Fruit fly (Drosophila melanogaster) whole organism, embryonic: ENCODE data around the gene TwdlC.

ENCODE experiments used
- B-H2 ChIP-seq: fragments of 200-800 bp; sonication (Bioruptor generic); optimal IDR thresholded peaks from 2 replicates; lab custom pipeline; 2018; ENCODE audit warnings: missing biosample characterization, mild to moderate bottlenecking, missing genetic modification characterization
- CG1024 ChIP-seq: fragments of 200-800 bp; sonication (Bioruptor generic); IDR thresholded peaks from 2 replicates; pipeline ENCODE4 v1.3.6; 2022; ENCODE audit warnings: missing biosample characterization, missing genetic modification characterization
- CG10267 ChIP-seq: fragments of 200-800 bp; sonication (Bioruptor generic); optimal IDR thresholded peaks from 2 replicates; lab custom pipeline; 2018; ENCODE audit warnings: missing biosample characterization, mild to moderate bottlenecking, missing genetic modification characterization, moderate library complexity
- CG10366 ChIP-seq: fragments of 200-800 bp; sonication (Bioruptor generic); IDR thresholded peaks from 2 replicates; pipeline ENCODE4 v1.3.6; 2022; ENCODE audit warnings: missing biosample characterization, missing genetic modification characterization
- CG11247 ChIP-seq: fragments of 200-800 bp; sonication (Bioruptor generic); IDR thresholded peaks from 2 replicates; pipeline ENCODE4 v1.3.6; 2022; ENCODE audit warnings: missing biosample characterization, missing genetic modification characterization
- CG15011 ChIP-seq: fragments of 200-800 bp; sonication (Bioruptor generic); optimal IDR thresholded peaks from 3 replicates; lab custom pipeline; 2018; ENCODE audit warnings: missing biosample characterization, mild to moderate bottlenecking, missing genetic modification characterization
- CG1603 ChIP-seq: fragments of 200-800 bp; sonication (Bioruptor generic); optimal IDR thresholded peaks from 2 replicates; lab custom pipeline; 2019; ENCODE audit warnings: missing biosample characterization, mild to moderate bottlenecking, missing genetic modification characterization, moderate library complexity
- CG1647 ChIP-seq: fragments of 200-800 bp; sonication (Bioruptor generic); optimal IDR thresholded peaks from 3 replicates; lab custom pipeline; 2016; ENCODE audit warnings: missing biosample characterization, missing genetic modification characterization
- CG18476 ChIP-seq: fragments of 200-800 bp; sonication (Bioruptor generic); optimal IDR thresholded peaks from 2 replicates; lab custom pipeline; 2016; ENCODE audit warnings: missing biosample characterization, mild to moderate bottlenecking, missing genetic modification characterization
- CG2199 ChIP-seq: fragments of 200-800 bp; sonication (Bioruptor generic); IDR thresholded peaks from 3 replicates; pipeline ENCODE4 v1.3.6; 2022; ENCODE audit warnings: missing biosample characterization, missing genetic modification characterization
- CG6683 ChIP-seq: fragments of 200-800 bp; sonication (Bioruptor generic); optimal IDR thresholded peaks from 2 replicates; lab custom pipeline; 2017; ENCODE audit warnings: missing biosample characterization, mild to moderate bottlenecking, missing genetic modification characterization, missing genetic modification reagents
- CG7928 ChIP-seq: fragments of 200-800 bp; sonication (Bioruptor generic); optimal IDR thresholded peaks from 2 replicates; lab custom pipeline; 2017; ENCODE audit warnings: missing biosample characterization, mild to moderate bottlenecking, missing genetic modification characterization
- CG8290 ChIP-seq, 3 experiments: fragments of 200-800 bp; sonication (Bioruptor generic); optimal IDR thresholded peaks; 2 replicates each; lab custom pipeline; 2016 to 2019; ENCODE audit warnings: missing biosample characterization in 3 of 3, missing genetic modification characterization in 3 of 3, mild to moderate bottlenecking in 2 of 3, moderate library complexity in 1 of 3
- CG8388 ChIP-seq: fragments of 200-800 bp; sonication (Bioruptor generic); optimal IDR thresholded peaks from 2 replicates; lab custom pipeline; 2019; ENCODE audit warnings: missing biosample characterization, mild to moderate bottlenecking, missing genetic modification characterization, moderate library complexity
- CG8944 ChIP-seq: fragments of 200-800 bp; sonication (Bioruptor generic); optimal IDR thresholded peaks from 3 replicates; lab custom pipeline; 2016; ENCODE audit warnings: missing biosample characterization, missing genetic modification characterization
- CG9609 ChIP-seq: fragments of 200-800 bp; sonication (Bioruptor generic); optimal IDR thresholded peaks from 3 replicates; lab custom pipeline; 2016; ENCODE audit warnings: missing biosample characterization, missing genetic modification characterization
- CG9797 ChIP-seq: fragments of 200-800 bp; sonication (Bioruptor generic); optimal IDR thresholded peaks from 3 replicates; lab custom pipeline; 2018; ENCODE audit warnings: missing biosample characterization, mild to moderate bottlenecking, missing genetic modification characterization
- Deaf1 ChIP-seq: fragments of 200-800 bp; optimal IDR thresholded peaks from 3 replicates; lab custom pipeline; 2019; ENCODE audit warnings: missing biosample characterization, mild to moderate bottlenecking, missing genetic modification characterization, moderate library complexity
- Doc2 ChIP-seq: fragments of 200-800 bp; sonication (Bioruptor generic); IDR thresholded peaks from 2 replicates; pipeline ENCODE4 v1.3.6; 2022; ENCODE audit warnings: missing biosample characterization, missing genetic modification characterization
- Fer1 ChIP-seq: fragments of 200-800 bp; sonication (Bioruptor generic); optimal IDR thresholded peaks from 2 replicates; lab custom pipeline; 2017; ENCODE audit warnings: missing biosample characterization, mild to moderate bottlenecking, missing genetic modification characterization
- Fer2 ChIP-seq: fragments of 200-800 bp; sonication (Bioruptor generic); optimal IDR thresholded peaks from 2 replicates; lab custom pipeline; 2018; ENCODE audit warnings: missing biosample characterization, mild to moderate bottlenecking, missing genetic modification characterization, moderate library complexity
- H15 ChIP-seq: fragments of 200-800 bp; sonication (Bioruptor generic); IDR thresholded peaks from 3 replicates; pipeline ENCODE4 v1.3.6; 2022; ENCODE audit warnings: missing biosample characterization, missing genetic modification characterization
- Hsf ChIP-seq: fragments of 200-800 bp; sonication (Bioruptor generic); optimal IDR thresholded peaks from 3 replicates; lab custom pipeline; 2016; ENCODE audit warnings: missing biosample characterization, missing genetic modification characterization
- Mes4 ChIP-seq: fragments of 200-800 bp; sonication (Bioruptor generic); optimal IDR thresholded peaks from 2 replicates; lab custom pipeline; 2016; ENCODE audit warnings: missing biosample characterization, missing genetic modification characterization
- Myb ChIP-seq: fragments of 200-800 bp; sonication (Bioruptor generic); optimal IDR thresholded peaks from 2 replicates; lab custom pipeline; 2016; ENCODE audit warnings: missing biosample characterization, missing genetic modification characterization
- NfI ChIP-seq: fragments of 200-800 bp; sonication (Bioruptor generic); optimal IDR thresholded peaks from 3 replicates; lab custom pipeline; 2018; ENCODE audit warnings: missing biosample characterization, mild to moderate bottlenecking, missing genetic modification characterization, moderate library complexity
- Sry-δ ChIP-seq: fragments of 200-800 bp; sonication (Bioruptor generic); optimal IDR thresholded peaks from 2 replicates; lab custom pipeline; 2016; ENCODE audit warnings: missing biosample characterization, missing genetic modification characterization
- Trl ChIP-seq, 3 experiments: fragments of >200 bp in 2 of 3; fragments of 200-800 bp in 1 of 3; sonication (Bioruptor generic) in 1 of 3; optimal IDR thresholded peaks; 2 replicates in 1 of 3; 3 replicates in 2 of 3; lab custom pipeline; 2016 to 2017; ENCODE audit warnings: missing biosample characterization in 1 of 3, missing genetic modification characterization in 1 of 3
- Usf ChIP-seq: fragments of 200-800 bp; sonication (Bioruptor generic); optimal IDR thresholded peaks from 2 replicates; lab custom pipeline; 2017; ENCODE audit warnings: missing genotype, missing biosample characterization, missing genetic modification characterization
- Xbp1 ChIP-seq: fragments of 200-800 bp; sonication (Bioruptor generic); optimal IDR thresholded peaks from 3 replicates; lab custom pipeline; 2016; ENCODE audit warnings: missing biosample characterization, mild to moderate bottlenecking, missing genetic modification characterization
- ac ChIP-seq: fragments of 200-800 bp; sonication (Bioruptor generic); optimal IDR thresholded peaks from 3 replicates; lab custom pipeline; 2017; ENCODE audit warnings: missing biosample characterization, mild to moderate bottlenecking, missing genetic modification characterization
- ase ChIP-seq: fragments of 200-800 bp; sonication (Bioruptor generic); IDR thresholded peaks from 3 replicates; pipeline ENCODE4 v1.3.6; 2022; ENCODE audit warnings: missing biosample characterization, missing genetic modification characterization
- chm ChIP-seq: fragments of 200-800 bp; sonication (Bioruptor generic); IDR thresholded peaks from 2 replicates; pipeline ENCODE4 v1.3.6; 2022; ENCODE audit warnings: missing biosample characterization, missing genetic modification characterization
- dimm ChIP-seq: fragments of 200-800 bp; sonication (Bioruptor generic); IDR thresholded peaks from 2 replicates; pipeline ENCODE4 v1.3.6; 2022; ENCODE audit warnings: missing biosample characterization, missing genetic modification characterization
- dmrt99B ChIP-seq: fragments of 200-800 bp; sonication (Bioruptor generic); optimal IDR thresholded peaks from 2 replicates; lab custom pipeline; 2018; ENCODE audit warnings: missing biosample characterization, mild to moderate bottlenecking, missing genetic modification characterization, moderate library complexity
- dpn ChIP-seq, 2 experiments: fragments of 200-800 bp; sonication (Bioruptor generic); optimal IDR thresholded peaks; 3 replicates each; lab custom pipeline; 2016; ENCODE audit warnings: missing biosample characterization in 2 of 2, missing genetic modification characterization in 2 of 2
- emc ChIP-seq: fragments of 200-800 bp; sonication (Bioruptor generic); optimal IDR thresholded peaks from 2 replicates; lab custom pipeline; 2016; ENCODE audit warnings: missing biosample characterization, missing genetic modification characterization
- fd96Cb ChIP-seq: fragments of 200-800 bp; sonication (Bioruptor generic); optimal IDR thresholded peaks from 2 replicates; lab custom pipeline; 2018; ENCODE audit warnings: missing biosample characterization, mild to moderate bottlenecking, missing genetic modification characterization, moderate library complexity
- gcm ChIP-seq: fragments of 200-800 bp; sonication (Bioruptor generic); optimal IDR thresholded peaks from 2 replicates; lab custom pipeline; 2019; ENCODE audit warnings: missing biosample characterization, mild to moderate bottlenecking, missing genetic modification characterization, moderate library complexity
- gem ChIP-seq: fragments of 200-800 bp; sonication (Bioruptor generic); optimal IDR thresholded peaks from 2 replicates; lab custom pipeline; 2019; ENCODE audit warnings: missing biosample characterization, mild to moderate bottlenecking, missing genetic modification characterization, moderate library complexity
- gsb-n ChIP-seq: fragments of 200-800 bp; sonication (Bioruptor generic); optimal IDR thresholded peaks from 3 replicates; lab custom pipeline; 2018; ENCODE audit warnings: missing biosample characterization, mild to moderate bottlenecking, missing genetic modification characterization
- klu ChIP-seq: fragments of 200-800 bp; sonication (Bioruptor generic); IDR thresholded peaks from 2 replicates; pipeline ENCODE4 v1.3.6; 2022; ENCODE audit warnings: missing biosample characterization, missing genetic modification characterization
- lov ChIP-seq, 2 experiments: fragments of 200-800 bp in 1 of 2; fragments of >200 bp in 1 of 2; sonication (Bioruptor generic) in 1 of 2; IDR thresholded peaks in 1 of 2; optimal IDR thresholded peaks in 1 of 2; 2 replicates in 1 of 2; 3 replicates in 1 of 2; pipeline versions ENCODE4 v1.3.6 to Lab custom; 2017 to 2022; ENCODE audit warnings: missing biosample characterization in 1 of 2, missing genetic modification characterization in 1 of 2
- nerfin-1 ChIP-seq: fragments of 200-800 bp; sonication (Bioruptor generic); optimal IDR thresholded peaks from 3 replicates; lab custom pipeline; 2019; ENCODE audit warnings: missing biosample characterization, mild to moderate bottlenecking, missing genetic modification characterization, moderate library complexity
- oc ChIP-seq: fragments of 200-800 bp; sonication (Bioruptor generic); optimal IDR thresholded peaks from 2 replicates; lab custom pipeline; 2018; ENCODE audit warnings: missing biosample characterization, mild to moderate bottlenecking, missing genetic modification characterization, moderate library complexity
- pros ChIP-seq: fragments of 200-800 bp; sonication (Bioruptor generic); optimal IDR thresholded peaks from 3 replicates; lab custom pipeline; 2019; ENCODE audit warnings: missing biosample characterization, mild to moderate bottlenecking, missing genetic modification characterization, moderate library complexity
- sima ChIP-seq: fragments of 200-800 bp; sonication (Bioruptor generic); optimal IDR thresholded peaks from 2 replicates; lab custom pipeline; 2016; ENCODE audit warnings: missing biosample characterization, missing genetic modification characterization
- tap ChIP-seq: fragments of 200-800 bp; optimal IDR thresholded peaks from 3 replicates; lab custom pipeline; 2019; ENCODE audit warnings: missing biosample characterization, mild to moderate bottlenecking, missing genetic modification characterization, moderate library complexity
- usp ChIP-seq: fragments of >200 bp; optimal IDR thresholded peaks from 2 replicates; lab custom pipeline; 2017; ENCODE audit warnings: missing biosample characterization, missing genetic modification characterization
- wor ChIP-seq: fragments of 200-800 bp; sonication (Bioruptor generic); IDR thresholded peaks from 2 replicates; pipeline ENCODE4 v1.3.6; 2022; ENCODE audit warnings: missing biosample characterization, missing genetic modification characterization

TwdlC gene

dm6 chr3R:26963747-26964174 lies 30.9 kb upstream of the TwdlC start (continued):
- TF ChIP-seq tap (tag; lab: Kevin White, UChicago): peak; percentile 78
- TF ChIP-seq dmrt99B (tag; lab: Kevin White, UChicago): peak; percentile 76
- no peak for TF ChIP-seq CG1024 (GFP tag; lab: Robert Waterston, UW)
- no peak for TF ChIP-seq gsb-n (tag; lab: Kevin White, UChicago)
- no peak for TF ChIP-seq dimm (GFP tag; lab: Robert Waterston, UW)
- no peak for TF ChIP-seq Trl (optimal IDR thresholded peaks at IDR 0.05; lab: Kevin White, UChicago)
- peak; percentile 16 for TF ChIP-seq Trl (GFP tag; optimal IDR thresholded peaks at IDR 0.05; lab: Kevin White, UChicago)
- no peak for TF ChIP-seq wor (GFP tag; lab: Robert Waterston, UW)
- peak; percentile 29 for TF ChIP-seq Sry-δ (GFP tag; lab: Kevin White, UChicago)
- peak; percentile 81 for TF ChIP-seq Fer1 (GFP tag; lab: Kevin White, UChicago)
- TF ChIP-seq Hsf (GFP tag; lab: Kevin White, UChicago): peak; percentile 21
- TF ChIP-seq CG9609: peak; percentile 11
- peak; percentile 29 to 63 for TF ChIP-seq dpn (GFP tag; optimal IDR thresholded peaks at IDR 0.05; lab: Kevin White, UChicago)
- TF ChIP-seq CG7928 (GFP tag; lab: Kevin White, UChicago): no peak
- peak; percentile 46 for TF ChIP-seq gcm
- TF ChIP-seq CG15011: peak; percentile 76
- no peak for TF ChIP-seq pros (GFP tag; lab: Kevin White, UChicago)
- TF ChIP-seq CG2199 (GFP tag; lab: Robert Waterston, UW): no peak
- TF ChIP-seq CG10366: peak; percentile 33; the same call in 1 of the 2 replicates
- peak; percentile 67 for TF ChIP-seq nerfin-1 (tag; lab: Kevin White, UChicago)
- peak; percentile 19 for TF ChIP-seq Myb
- 0 out of 3 replicates have a peak, but pooled peaks have one; percentile 24 for TF ChIP-seq H15 (GFP tag; lab: Robert Waterston, UW)
- TF ChIP-seq Usf (GFP tag; lab: Kevin White, UChicago): no peak
- TF ChIP-seq klu: peak; percentile 38; the same call in 1 of the 2 replicates
- no peak for TF ChIP-seq CG9797 (GFP tag; lab: Kevin White, UChicago)
- TF ChIP-seq CG8290 (GFP tag; optimal IDR thresholded peaks at IDR 0.05; lab: Kevin White, UChicago): peak; percentile 36
- TF ChIP-seq CG8290 (tag; optimal IDR thresholded peaks at IDR 0.05; lab: Kevin White, UChicago): peak in 1 of 2 experiments; percentile 23
- no peak for TF ChIP-seq CG11247 (GFP tag; lab: Robert Waterston, UW)
- peak; percentile 65 for TF ChIP-seq CG1603 (tag; lab: Kevin White, UChicago)
- no peak for TF ChIP-seq Mes4
- TF ChIP-seq gem (tag; lab: Kevin White, UChicago): peak; percentile 64
- no peak for TF ChIP-seq oc (tag; lab: Kevin White, UChicago)
- TF ChIP-seq fd96Cb (tag; lab: Kevin White, UChicago): peak; percentile 33
- TF ChIP-seq CG8944 (GFP tag; lab: Kevin White, UChicago): peak; percentile 52
- TF ChIP-seq CG1647 (GFP tag; lab: Kevin White, UChicago): peak; percentile 65
- TF ChIP-seq CG10267 (tag; lab: Kevin White, UChicago): peak; percentile 53
- no peak for TF ChIP-seq ac (GFP tag; lab: Kevin White, UChicago)
- TF ChIP-seq B-H2 (GFP tag; lab: Kevin White, UChicago): no peak
- peak; percentile 2 for TF ChIP-seq Fer2 (tag; lab: Kevin White, UChicago)
- TF ChIP-seq sima (GFP tag; lab: Kevin White, UChicago): peak; percentile 66
- no peak for TF ChIP-seq usp (GFP tag; lab: Kevin White, UChicago)
- no peak for TF ChIP-seq ase
- TF ChIP-seq lov (optimal IDR thresholded peaks at IDR 0.05; lab: Kevin White, UChicago): no peak
- TF ChIP-seq lov (GFP tag; IDR thresholded peaks at IDR 0.05; lab: Robert Waterston, UW): no peak
- TF ChIP-seq chm (GFP tag; lab: Robert Waterston, UW): no peak
- TF ChIP-seq Xbp1 (GFP tag; lab: Kevin White, UChicago): peak; percentile 51
- TF ChIP-seq Doc2 (GFP tag; lab: Robert Waterston, UW): no peak
- TF ChIP-seq emc (GFP tag; lab: Kevin White, UChicago): peak; percentile 2
- TF ChIP-seq CG8388 (GFP tag; lab: Kevin White, UChicago): peak; percentile 31
- peak; percentile 85 for TF ChIP-seq CG18476 (GFP tag; lab: Kevin White, UChicago)
- peak; percentile 48 for TF ChIP-seq Deaf1 (tag; lab: Kevin White, UChicago)
- peak; percentile 13 for TF ChIP-seq NfI (GFP tag; lab: Kevin White, UChicago)
- TF ChIP-seq CG6683 (GFP tag; lab: Kevin White, UChicago): no peak
